Worm (Caenorhabditis elegans) whole organism, mixed stage, embryonic: ENCODE results near the gene pisy-1.

ENCODE experiments used
- M03D4.4 ChIP-seq: sonication (generic microtip); optimal IDR thresholded peaks from 2 replicates; lab custom pipeline; 2017; ENCODE audit warnings: mild to moderate bottlenecking, missing genetic modification characterization, missing compliant biosample characterization
- blmp-1 ChIP-seq: fragments of 150-350 bp; optimal IDR thresholded peaks from 2 replicates; lab custom pipeline; 2014; ENCODE audit warnings: missing biosample characterization, missing genetic modification characterization
- ceh-39 ChIP-seq: fragments of 150-350 bp; optimal IDR thresholded peaks from 2 replicates; lab custom pipeline; 2014; ENCODE audit warnings: missing biosample characterization, missing genetic modification characterization
- ceh-83 ChIP-seq: fragments of 200-800 bp; sonication (Bioruptor generic); optimal IDR thresholded peaks from 2 replicates; lab custom pipeline; 2018; ENCODE audit warnings: mild to moderate bottlenecking, missing genetic modification characterization, missing compliant biosample characterization
- ces-1 ChIP-seq: fragments of 150-350 bp; optimal IDR thresholded peaks from 2 replicates; lab custom pipeline; 2014; ENCODE audit warnings: missing biosample characterization, missing genetic modification reagents, missing genetic modification characterization
- cnd-1 ChIP-seq: fragments of 200-800 bp; sonication (Bioruptor generic); optimal IDR thresholded peaks from 2 replicates; lab custom pipeline; 2018; ENCODE audit warnings: mild to moderate bottlenecking, missing genetic modification characterization, missing compliant biosample characterization
- drap-1 ChIP-seq: fragments of 200-800 bp; sonication (Bioruptor generic); optimal IDR thresholded peaks from 3 replicates; lab custom pipeline; 2018; ENCODE audit warnings: mild to moderate bottlenecking, missing genetic modification characterization, missing compliant biosample characterization
- elt-1 ChIP-seq: sonication (generic microtip); optimal IDR thresholded peaks from 2 replicates; lab custom pipeline; 2017; ENCODE audit warnings: missing genetic modification characterization, mild to moderate bottlenecking, missing compliant biosample characterization, antibody characterized with exemption, moderate library complexity, borderline replicate concordance; ENCODE audit not compliant: insufficient read depth
- elt-3 ChIP-seq: fragments of 150-350 bp; optimal IDR thresholded peaks from 2 replicates; lab custom pipeline; 2014; ENCODE audit warnings: missing biosample characterization, missing genetic modification characterization
- flh-1 ChIP-seq: fragments of 200-800 bp; sonication (Bioruptor generic); optimal IDR thresholded peaks from 2 replicates; lab custom pipeline; 2018; ENCODE audit warnings: mild to moderate bottlenecking, missing genetic modification characterization, moderate library complexity, missing compliant biosample characterization
- hlh-1 ChIP-seq: fragments of 150-350 bp; optimal IDR thresholded peaks from 2 replicates; lab custom pipeline; 2014; ENCODE audit warnings: missing biosample characterization, missing genetic modification reagents, missing genetic modification characterization
- lin-13 ChIP-seq: fragments of 150-350 bp; optimal IDR thresholded peaks from 2 replicates; lab custom pipeline; 2014; ENCODE audit warnings: missing biosample characterization, missing genetic modification characterization
- lin-32 ChIP-seq: fragments of 200-800 bp; sonication (Bioruptor generic); optimal IDR thresholded peaks from 2 replicates; lab custom pipeline; 2018; ENCODE audit warnings: mild to moderate bottlenecking, missing genetic modification characterization, missing compliant biosample characterization
- lsy-2 ChIP-seq: fragments of 150-350 bp; optimal IDR thresholded peaks from 2 replicates; lab custom pipeline; 2014; ENCODE audit warnings: missing biosample characterization, missing genetic modification characterization
- mab-5 ChIP-seq: fragments of 150-350 bp; optimal IDR thresholded peaks from 2 replicates; lab custom pipeline; 2014; ENCODE audit warnings: missing biosample characterization, missing genetic modification characterization
- mep-1 ChIP-seq: fragments of 150-350 bp; optimal IDR thresholded peaks from 2 replicates; lab custom pipeline; 2017; ENCODE audit warnings: missing biosample characterization, missing genetic modification reagents, missing genetic modification characterization, inconsistent platforms
- mls-2 ChIP-seq: sonication (generic microtip); optimal IDR thresholded peaks from 2 replicates; lab custom pipeline; 2016; ENCODE audit warnings: mild to moderate bottlenecking, missing genetic modification characterization, moderate library complexity, missing compliant biosample characterization
- nhr-12 ChIP-seq: fragments of 150-350 bp; optimal IDR thresholded peaks from 2 replicates; lab custom pipeline; 2014; ENCODE audit warnings: missing biosample characterization, missing genetic modification characterization
- nhr-2 ChIP-seq: fragments of 150-350 bp; optimal IDR thresholded peaks from 2 replicates; lab custom pipeline; 2014; ENCODE audit warnings: missing biosample characterization, missing genetic modification characterization
- nhr-237 ChIP-seq: fragments of 150-350 bp; optimal IDR thresholded peaks from 2 replicates; lab custom pipeline; 2014; ENCODE audit warnings: missing biosample characterization, missing genetic modification characterization
- nhr-28 ChIP-seq: fragments of 150-350 bp; optimal IDR thresholded peaks from 2 replicates; lab custom pipeline; 2014; ENCODE audit warnings: missing biosample characterization, missing genetic modification characterization
- nhr-76 ChIP-seq: sonication (generic microtip); optimal IDR thresholded peaks from 2 replicates; lab custom pipeline; 2017; ENCODE audit warnings: missing biosample characterization, missing genetic modification characterization
- pha-4 ChIP-seq: fragments of 150-350 bp; optimal IDR thresholded peaks from 2 replicates; lab custom pipeline; 2018; ENCODE audit warnings: missing biosample characterization, missing genetic modification reagents, missing genetic modification characterization
- sem-2 ChIP-seq: fragments of 200-800 bp; sonication (Bioruptor generic); optimal IDR thresholded peaks from 2 replicates; lab custom pipeline; 2018; ENCODE audit warnings: mild to moderate bottlenecking, missing genetic modification characterization, missing compliant biosample characterization
- sptf-1 ChIP-seq: sonication (generic microtip); optimal IDR thresholded peaks from 2 replicates; lab custom pipeline; 2017; ENCODE audit warnings: mild to moderate bottlenecking, missing genetic modification characterization, moderate library complexity, missing compliant biosample characterization
- tbx-8 ChIP-seq: fragments of 200-800 bp; sonication (Bioruptor generic); optimal IDR thresholded peaks from 2 replicates; lab custom pipeline; 2018; ENCODE audit warnings: mild to moderate bottlenecking, missing genetic modification characterization, moderate library complexity, missing compliant biosample characterization
- unc-120 ChIP-seq: sonication (generic microtip); optimal IDR thresholded peaks from 2 replicates; lab custom pipeline; 2017; ENCODE audit warnings: missing genetic modification characterization, missing compliant biosample characterization; ENCODE audit not compliant: poor library complexity, severe bottlenecking
- unc-39 ChIP-seq: fragments of 150-350 bp; optimal IDR thresholded peaks from 2 replicates; lab custom pipeline; 2014; ENCODE audit warnings: missing biosample characterization, missing genetic modification characterization
- unc-62 ChIP-seq: fragments of 150-350 bp; optimal IDR thresholded peaks from 2 replicates; lab custom pipeline; 2014; ENCODE audit warnings: missing biosample characterization, missing genetic modification reagents, missing genetic modification characterization
- zip-8 ChIP-seq: fragments of 150-350 bp; optimal IDR thresholded peaks from 2 replicates; lab custom pipeline; 2014; ENCODE audit warnings: missing biosample characterization, missing genetic modification characterization
- ztf-11 ChIP-seq: fragments of 150-350 bp; optimal IDR thresholded peaks from 2 replicates; lab custom pipeline; 2014; ENCODE audit warnings: missing biosample characterization, missing genetic modification characterization

Gene pisy-1

ce11 chrII:12736579-12736978, 1.6 kb downstream of the pisy-1 start, which contains the start of gene snrp-200:
Gene snrp-200 (minus strand): TSS chrII:12736910.
- no peak for TF ChIP-seq blmp-1 (tag; lab: Kevin White, UChicago)
- TF ChIP-seq ces-1 (GFP tag; lab: Kevin White, UChicago): no peak
- no peak for TF ChIP-seq nhr-12 (tag; lab: Kevin White, UChicago)
- TF ChIP-seq mls-2 (tag; lab: Kevin White, UChicago): no peak
- TF ChIP-seq unc-120: no peak
- no peak for TF ChIP-seq ztf-11 (tag; lab: Kevin White, UChicago)
- no peak for TF ChIP-seq sem-2 (GFP tag; lab: Kevin White, UChicago)
- no peak for TF ChIP-seq mab-5 (tag; lab: Kevin White, UChicago)
- TF ChIP-seq unc-39 (tag; lab: Kevin White, UChicago): no peak
- no peak for TF ChIP-seq sptf-1 (tag; lab: Kevin White, UChicago)

- TF ChIP-seq nhr-237 (tag; lab: Kevin White, UChicago) (no peak), lin-32 (no peak), unc-62 (GFP tag; lab: Kevin White, UChicago) (no peak), unc-120 (no peak)
Observed at ce11 chrII:12729952-12730351, 8.2 kb downstream of the pisy-1 start.

- TF ChIP-seq sptf-1 (tag; lab: Kevin White, UChicago) (no peak), blmp-1 (tag; lab: Kevin White, UChicago) (no peak), nhr-12 (tag; lab: Kevin White, UChicago) (no peak), tbx-8 (GFP tag; lab: Kevin White, UChicago) (no peak), drap-1 (no peak), unc-39 (tag; lab: Kevin White, UChicago) (no peak), hlh-1 (tag; lab: Kevin White, UChicago) (no peak), M03D4.4 (no peak), pha-4 (tag; lab: Kevin White, UChicago) (no peak), lin-32 (no peak), nhr-76 (tag; lab: Kevin White, UChicago) (no peak), ces-1 (GFP tag; lab: Kevin White, UChicago) (no peak), sem-2 (GFP tag; lab: Kevin White, UChicago) (no peak), unc-62 (GFP tag; lab: Kevin White, UChicago) (no peak), nhr-2 (no peak)
Observed at ce11 chrII:12728608-12729007, 9.5 kb downstream of the pisy-1 start.

ce11 chrII:12727871-12728270, 10.3 kb downstream of the pisy-1 start:
- TF ChIP-seq flh-1 (no peak), M03D4.4 (no peak), mep-1 (tag; lab: Kevin White, UChicago) (no peak), pha-4 (tag; lab: Kevin White, UChicago) (no peak), nhr-12 (tag; lab: Kevin White, UChicago) (no peak), zip-8 (tag; lab: Kevin White, UChicago) (no peak), tbx-8 (GFP tag; lab: Kevin White, UChicago) (no peak), unc-39 (tag; lab: Kevin White, UChicago) (no peak), nhr-2 (no peak), mls-2 (tag; lab: Kevin White, UChicago) (no peak), nhr-76 (tag; lab: Kevin White, UChicago) (no peak), nhr-28 (tag; lab: Kevin White, UChicago) (no peak)

ce11 chrII:12726704-12727103, 11.4 kb downstream of the pisy-1 start:
- TF ChIP-seq nhr-76 (tag; lab: Kevin White, UChicago): no peak
- no peak for TF ChIP-seq unc-62 (GFP tag; lab: Kevin White, UChicago)
- no peak for TF ChIP-seq ces-1 (GFP tag; lab: Kevin White, UChicago)
- no peak for TF ChIP-seq unc-39 (tag; lab: Kevin White, UChicago)
- no peak for TF ChIP-seq elt-1 (tag; lab: Kevin White, UChicago)
- TF ChIP-seq zip-8 (tag; lab: Kevin White, UChicago): no peak
- TF ChIP-seq unc-120: no peak
- no peak for TF ChIP-seq M03D4.4
- TF ChIP-seq mls-2 (tag; lab: Kevin White, UChicago): no peak
- TF ChIP-seq nhr-12 (tag; lab: Kevin White, UChicago): no peak
- TF ChIP-seq ztf-11 (tag; lab: Kevin White, UChicago): no peak
- TF ChIP-seq lin-13 (tag; lab: Kevin White, UChicago): no peak
- no peak for TF ChIP-seq cnd-1

ce11 chrII:12722685-12723287, 15.3 kb downstream of the pisy-1 start:
- TF ChIP-seq elt-1 (tag; lab: Kevin White, UChicago): no peak
- no peak for TF ChIP-seq sptf-1 (tag; lab: Kevin White, UChicago)
- no peak for TF ChIP-seq ceh-83
- TF ChIP-seq ztf-11 (tag; lab: Kevin White, UChicago): no peak
- no peak for TF ChIP-seq drap-1
- TF ChIP-seq ceh-39 (tag; lab: Kevin White, UChicago): no peak
- no peak for TF ChIP-seq nhr-12 (tag; lab: Kevin White, UChicago)
- no peak for TF ChIP-seq nhr-2
- no peak for TF ChIP-seq nhr-237 (tag; lab: Kevin White, UChicago)
- TF ChIP-seq unc-62 (GFP tag; lab: Kevin White, UChicago): no peak
- no peak for TF ChIP-seq mls-2 (tag; lab: Kevin White, UChicago)
- TF ChIP-seq lsy-2 (tag; lab: Kevin White, UChicago): no peak
- TF ChIP-seq elt-3 (tag; lab: Kevin White, UChicago): no peak
- no peak for TF ChIP-seq lin-32
- TF ChIP-seq mep-1 (tag; lab: Kevin White, UChicago): no peak
- no peak for TF ChIP-seq tbx-8 (GFP tag; lab: Kevin White, UChicago)
- no peak for TF ChIP-seq mab-5 (tag; lab: Kevin White, UChicago)
- TF ChIP-seq pha-4 (tag; lab: Kevin White, UChicago): no peak
- TF ChIP-seq flh-1: no peak
- no peak for TF ChIP-seq M03D4.4
